Fruit fly (Drosophila melanogaster) whole organism, pupa: ENCODE measurements around the gene temp.

ENCODE experiments used
- CG13204 ChIP-seq: fragments of 200-800 bp; sonication (Bioruptor generic); optimal IDR thresholded peaks from 2 replicates; lab custom pipeline; 2018; ENCODE audit warnings: missing biosample characterization, mild to moderate bottlenecking, missing genetic modification characterization, moderate library complexity
- CG14655 ChIP-seq: fragments of 200-800 bp; sonication (Bioruptor generic); optimal IDR thresholded peaks from 3 replicates; lab custom pipeline; 2017; ENCODE audit warnings: mild to moderate bottlenecking, missing biosample characterization, missing genetic modification reagents, missing genetic modification characterization
- CG32121 ChIP-seq: fragments of 200-800 bp; sonication (Bioruptor generic); IDR thresholded peaks from 2 replicates; pipeline ENCODE4 v1.3.6; 2022; ENCODE audit warnings: missing biosample characterization, missing genetic modification characterization
- CG34367 ChIP-seq: fragments of 200-800 bp; sonication (Bioruptor generic); optimal IDR thresholded peaks from 2 replicates; lab custom pipeline; 2018; ENCODE audit warnings: missing biosample characterization, mild to moderate bottlenecking, missing genetic modification characterization
- CG4496 ChIP-seq: fragments of 200-800 bp; sonication (Bioruptor generic); IDR thresholded peaks from 3 replicates; pipeline ENCODE4 v1.3.6; 2022; ENCODE audit warnings: missing biosample characterization, missing genetic modification characterization
- CG8301 ChIP-seq: fragments of 200-800 bp; sonication (Bioruptor generic); optimal IDR thresholded peaks from 2 replicates; lab custom pipeline; 2018; ENCODE audit warnings: missing biosample characterization, mild to moderate bottlenecking, missing genetic modification characterization
- CG9948 ChIP-seq: fragments of 200-800 bp; sonication (Bioruptor generic); optimal IDR thresholded peaks from 2 replicates; lab custom pipeline; 2018; ENCODE audit warnings: missing biosample characterization, mild to moderate bottlenecking, missing genetic modification characterization, moderate library complexity
- D1 ChIP-seq: fragments of 200-800 bp; sonication (Bioruptor generic); optimal IDR thresholded peaks from 2 replicates; lab custom pipeline; 2018; ENCODE audit warnings: missing biosample characterization, mild to moderate bottlenecking, missing genetic modification characterization, moderate library complexity
- EcR ChIP-seq: fragments of 200-800 bp; sonication (Bioruptor generic); optimal IDR thresholded peaks from 3 replicates; lab custom pipeline; 2019; ENCODE audit warnings: missing biosample characterization, missing genetic modification characterization, mild to moderate bottlenecking, moderate library complexity, missing genetic modification reagents
- Pif1A ChIP-seq: fragments of 200-800 bp; sonication (Bioruptor generic); optimal IDR thresholded peaks from 3 replicates; lab custom pipeline; 2016; ENCODE audit warnings: missing biosample characterization, missing genetic modification characterization
- fd96Ca ChIP-seq: fragments of 200-800 bp; sonication (Bioruptor generic); IDR thresholded peaks from 3 replicates; pipeline ENCODE4 v1.3.6; 2022; ENCODE audit warnings: missing biosample characterization, missing genetic modification characterization
- gl ChIP-seq: fragments of 200-800 bp; sonication (Bioruptor generic); optimal IDR thresholded peaks from 2 replicates; lab custom pipeline; 2018; ENCODE audit warnings: missing biosample characterization, mild to moderate bottlenecking, missing genetic modification characterization

- TF ChIP-seq CG8301: no peak
- no peak for TF ChIP-seq CG13204 (GFP tag; lab: Kevin White, UChicago)
- TF ChIP-seq CG32121 (GFP tag; lab: Robert Waterston, UW): no peak
- TF ChIP-seq EcR (GFP tag; lab: Kevin White, UChicago): no peak
- no peak for TF ChIP-seq CG9948 (tag; lab: Kevin White, UChicago)
- TF ChIP-seq gl: no peak
- TF ChIP-seq Pif1A (GFP tag; lab: Kevin White, UChicago): no peak
- no peak for TF ChIP-seq D1 (tag; lab: Kevin White, UChicago)
- no peak for TF ChIP-seq CG14655 (GFP tag; lab: Kevin White, UChicago)
- TF ChIP-seq CG34367: no peak
- no peak for TF ChIP-seq fd96Ca (GFP tag; lab: Robert Waterston, UW)
- TF ChIP-seq CG4496 (GFP tag; lab: Robert Waterston, UW): no peak
These were observed 40.7 kb downstream of the temp start for dm6 chrX:2221598-2221997.
